Worm (Caenorhabditis elegans): ENCODE data around the gene mrp-6.

The mrp-6 gene

DNA sequence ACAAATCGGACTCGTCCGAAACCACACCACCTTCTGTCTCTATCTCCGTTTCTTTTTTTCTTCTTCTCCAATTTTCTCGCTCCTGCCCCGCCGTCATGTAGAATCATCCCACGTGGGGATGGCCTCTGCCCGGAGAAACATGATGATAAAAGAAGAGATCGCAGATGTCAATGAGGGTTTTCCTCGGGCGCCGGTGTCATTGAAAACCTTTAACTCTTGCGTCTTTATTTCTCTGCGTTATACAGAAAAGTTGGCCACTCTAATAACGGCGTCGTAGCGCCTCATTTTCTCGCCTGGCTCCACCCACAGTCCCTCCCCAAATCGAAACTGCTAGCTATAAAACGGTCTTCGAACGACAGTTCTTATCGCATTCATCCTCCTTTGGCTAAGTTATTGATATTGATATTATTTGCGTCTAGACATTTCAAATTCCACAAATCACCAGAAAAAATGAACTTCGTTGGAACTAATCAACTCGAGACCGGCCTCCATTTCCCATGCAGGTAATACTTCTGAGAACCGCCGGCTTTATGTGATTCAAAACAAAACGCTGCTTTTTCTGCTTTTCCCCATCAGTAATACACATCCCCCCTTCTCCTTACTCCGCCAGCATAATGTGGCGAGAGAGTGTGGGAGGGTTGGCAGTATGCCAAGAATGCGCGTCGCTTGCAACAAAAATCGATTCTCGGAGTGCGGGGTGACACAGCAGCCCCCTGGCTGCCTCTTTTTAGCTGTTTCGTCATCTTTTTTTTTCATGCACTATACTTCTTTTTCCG is 41.3 kb downstream of the mrp-6 start (continued):
- TF ChIP-seq akir-1 (GFP tag; optimal IDR thresholded peaks at IDR 0.05) (no peak), sptf-2 (GFP tag; optimal IDR thresholded peaks at IDR 0.05) (no peak), tlf-1 (GFP tag; optimal IDR thresholded peaks at IDR 0.05) (no peak), ekl-4 (GFP tag; IDR thresholded peaks at IDR 0.05) (0 out of 2 replicates have a peak, but pooled peaks have one; percentile 9), athp-1 (tag; optimal IDR thresholded peaks at IDR 0.05) (no peak), F23B12.7 (tag; optimal IDR thresholded peaks at IDR 0.05; ENCODE audit: insufficient read depth) (peak; percentile 38), F22D6.2 (tag; optimal IDR thresholded peaks at IDR 0.05) (peak; percentile 54), nhr-90 (tag; optimal IDR thresholded peaks at IDR 0.05) (peak; percentile 7), nhr-80 (tag; optimal IDR thresholded peaks at IDR 0.05) (peak; percentile 83), zim-3 (tag; optimal IDR thresholded peaks at IDR 0.05) (no peak), aptf-3 (GFP tag; IDR thresholded peaks at IDR 0.05) (0 out of 2 replicates have a peak, but pooled peaks have one; percentile 13), mxl-1 (tag; optimal IDR thresholded peaks at IDR 0.05) (no peak), chd-7 (tag; optimal IDR thresholded peaks at IDR 0.05) (peak; percentile 68), F49E8.2 (tag; optimal IDR thresholded peaks at IDR 0.05; ENCODE audit: insufficient read depth) (no peak), ztf-25 (GFP tag; IDR thresholded peaks at IDR 0.05) (peak; percentile 43; the same call in 1 of the 2 replicates), tbp1 (GFP tag; optimal IDR thresholded peaks at IDR 0.05) (peak; percentile 29), nhr-120 (GFP tag; IDR thresholded peaks at IDR 0.05) (0 out of 2 replicates have a peak, but pooled peaks have one; percentile 45), egl-44 (GFP tag; IDR thresholded peaks at IDR 0.05) (0 out of 2 replicates have a peak, but pooled peaks have one; percentile 53), madf-8 (GFP tag; conservative IDR thresholded peaks at IDR 0.05) (0 out of 2 replicates have a peak, but pooled peaks have one; percentile 3)

DNA sequence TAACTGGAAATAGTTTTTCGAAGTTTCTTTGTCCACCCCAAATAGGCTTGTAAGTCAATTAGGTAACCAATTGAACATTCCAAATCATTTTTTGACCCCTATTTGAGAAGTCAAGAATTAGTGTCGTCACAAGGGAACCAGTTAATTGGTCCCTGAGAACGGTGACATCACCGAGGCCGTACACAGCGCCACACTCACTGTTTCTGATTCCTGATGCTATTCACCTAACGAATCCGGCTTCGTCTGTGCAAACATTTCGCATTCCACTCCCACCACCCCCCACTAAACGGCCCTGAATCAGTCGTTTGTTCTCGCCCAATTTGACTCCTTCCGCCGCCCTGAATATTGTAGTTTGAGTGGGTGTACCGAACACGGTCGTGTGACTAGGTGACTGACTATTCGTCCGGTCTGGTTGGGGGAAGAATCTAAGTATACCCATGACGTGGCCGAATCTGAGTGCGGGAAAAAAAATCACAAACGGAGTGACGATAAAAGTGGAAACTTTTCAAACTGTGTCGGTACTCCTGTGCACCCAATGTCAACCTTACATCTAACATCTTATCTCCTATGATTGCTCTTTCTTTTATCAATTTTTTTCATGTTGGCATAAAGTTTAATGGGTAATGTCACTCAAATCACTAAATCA is 42.3 kb downstream of the mrp-6 start:
- no peak for TF ChIP-seq ceh-58 (GFP tag; IDR thresholded peaks at IDR 0.05)
- no peak for TF ChIP-seq nhr-90 (tag; optimal IDR thresholded peaks at IDR 0.05)
- no peak for TF ChIP-seq ztf-28 (GFP tag; IDR thresholded peaks at IDR 0.05)
- TF ChIP-seq D2030.7 (GFP tag; IDR thresholded peaks at IDR 0.05): no peak
- no peak for TF ChIP-seq die-1 (tag; optimal IDR thresholded peaks at IDR 0.05)
- no peak for TF ChIP-seq tbp1 (GFP tag; optimal IDR thresholded peaks at IDR 0.05)
- no peak for TF ChIP-seq hrde-1 (tag; optimal IDR thresholded peaks at IDR 0.05; ENCODE audit: borderline replicate concordance)
- 0 out of 2 replicates have a peak, but pooled peaks have one; percentile 11 for TF ChIP-seq B0336.3 (GFP tag; IDR thresholded peaks at IDR 0.05)
- TF ChIP-seq snpc-3.4 (tag; optimal IDR thresholded peaks at IDR 0.05): no peak
- TF ChIP-seq ceh-27 (GFP tag; optimal IDR thresholded peaks at IDR 0.05): peak; percentile 44
- TF ChIP-seq pha-4 (tag; optimal IDR thresholded peaks at IDR 0.05): no peak
- 0 out of 2 replicates have a peak, but pooled peaks have one; percentile 10 for TF ChIP-seq egrh-3 (GFP tag; IDR thresholded peaks at IDR 0.05)
- TF ChIP-seq ama-1 (optimal IDR thresholded peaks at IDR 0.05): no peak
- no peak for TF ChIP-seq ama-1 (GFP tag; optimal IDR thresholded peaks at IDR 0.05)
- no peak for TF ChIP-seq snpc-1.3 (tag; optimal IDR thresholded peaks at IDR 0.05; ENCODE audit: insufficient read depth)
- no peak for TF ChIP-seq nhr-120 (GFP tag; IDR thresholded peaks at IDR 0.05)
- TF ChIP-seq athp-1 (tag; optimal IDR thresholded peaks at IDR 0.05): no peak
- TF ChIP-seq T26A5.8 (tag; optimal IDR thresholded peaks at IDR 0.05): no peak
- TF ChIP-seq rpc-1 (optimal IDR thresholded peaks at IDR 0.05): no peak
- TF ChIP-seq rpc-1 (tag; optimal IDR thresholded peaks at IDR 0.05): no peak
- no peak for TF ChIP-seq Y79H2A.3 (GFP tag; conservative IDR thresholded peaks at IDR 0.05)
- TF ChIP-seq cebp-1 (GFP tag; IDR thresholded peaks at IDR 0.05): no peak
- peak; percentile 51 for TF ChIP-seq cebp-1 (tag; optimal IDR thresholded peaks at IDR 0.05)
- TF ChIP-seq attf-3 (GFP tag; conservative IDR thresholded peaks at IDR 0.05): no peak
- TF ChIP-seq sptf-2 (GFP tag; optimal IDR thresholded peaks at IDR 0.05): no peak
- no peak for TF ChIP-seq B0019.2 (GFP tag; conservative IDR thresholded peaks at IDR 0.05)
- peak; percentile 11; the same call in 1 of the 2 replicates for TF ChIP-seq nfyb-1 (GFP tag; IDR thresholded peaks at IDR 0.05)
- no peak for TF ChIP-seq dpl-1 (GFP tag; optimal IDR thresholded peaks at IDR 0.05)
- TF ChIP-seq nfya-2 (GFP tag; IDR thresholded peaks at IDR 0.05): no peak
- TF ChIP-seq bed-2 (GFP tag; IDR thresholded peaks at IDR 0.05): no peak
- TF ChIP-seq egl-44 (GFP tag; IDR thresholded peaks at IDR 0.05): no peak
- no peak for TF ChIP-seq lsy-27 (tag; optimal IDR thresholded peaks at IDR 0.05; ENCODE audit: borderline replicate concordance, insufficient read depth)
